Worm (Caenorhabditis elegans) whole organism, L1 larva: ENCODE results near the gene ceh-76.

Experiments used
- C04F5.9 ChIP-seq: sonication (generic microtip); optimal IDR thresholded peaks from 2 replicates; lab custom pipeline; 2016; ENCODE audit warnings: missing genetic modification characterization, missing compliant biosample characterization
- C16A3.4 ChIP-seq: fragments of 150-350 bp; optimal IDR thresholded peaks from 2 replicates; lab custom pipeline; 2014; ENCODE audit warnings: missing biosample characterization, missing genetic modification characterization
- F16B12.6 ChIP-seq: fragments of 150-350 bp; optimal IDR thresholded peaks from 2 replicates; lab custom pipeline; 2014; ENCODE audit warnings: missing biosample characterization, missing genetic modification characterization
- alr-1 ChIP-seq: fragments of 200-800 bp; sonication (Bioruptor generic); optimal IDR thresholded peaks from 2 replicates; lab custom pipeline; 2018; ENCODE audit warnings: borderline replicate concordance, mild to moderate bottlenecking, missing genetic modification characterization, missing compliant biosample characterization
- aly-2 ChIP-seq: fragments of 150-350 bp; optimal IDR thresholded peaks from 2 replicates; lab custom pipeline; 2014; ENCODE audit warnings: missing biosample characterization, missing genetic modification characterization
- ceh-63 ChIP-seq: fragments of 200-800 bp; sonication (Bioruptor generic); optimal IDR thresholded peaks from 2 replicates; lab custom pipeline; 2018; ENCODE audit warnings: mild to moderate bottlenecking, missing genetic modification characterization, missing compliant biosample characterization
- ceh-90 ChIP-seq: sonication (generic microtip); optimal IDR thresholded peaks from 2 replicates; lab custom pipeline; 2016; ENCODE audit warnings: missing genetic modification characterization, missing compliant biosample characterization
- ces-1 ChIP-seq: fragments of 150-350 bp; optimal IDR thresholded peaks from 2 replicates; lab custom pipeline; 2014; ENCODE audit warnings: missing biosample characterization, missing genetic modification reagents, missing genetic modification characterization
- dpl-1 ChIP-seq, 3 experiments: fragments of 150-350 bp in 2 of 3; sonication (generic microtip) in 1 of 3; optimal IDR thresholded peaks; 2 replicates each; lab custom pipeline; 2014 to 2017; ENCODE audit warnings: missing biosample characterization in 3 of 3, missing genetic modification characterization in 3 of 3, missing genetic modification reagents in 3 of 3
- dsc-1 ChIP-seq: sonication (generic microtip); optimal IDR thresholded peaks from 2 replicates; lab custom pipeline; 2016; ENCODE audit warnings: mild to moderate bottlenecking, missing genetic modification characterization, missing compliant biosample characterization
- efl-1 ChIP-seq, 4 experiments: fragments of 150-350 bp; optimal IDR thresholded peaks in 3 of 4; peaks in 1 of 4; 1 replicate in 1 of 4; 2 replicates in 3 of 4; lab custom pipeline; 2014; ENCODE audit warnings: missing biosample characterization in 2 of 4, missing genetic modification characterization in 2 of 4, missing genetic modification reagents in 2 of 4
- efl-3 ChIP-seq: fragments of 200-800 bp; sonication (Bioruptor generic); optimal IDR thresholded peaks from 2 replicates; lab custom pipeline; 2018; ENCODE audit warnings: mild to moderate bottlenecking, missing genetic modification characterization, missing compliant biosample characterization
- ets-5 ChIP-seq: fragments of 200-800 bp; sonication (Bioruptor generic); IDR thresholded peaks from 2 replicates; pipeline ENCODE4 v1.3.6; 2022; ENCODE audit warnings: missing genetic modification characterization, missing compliant biosample characterization
- fkh-4 ChIP-seq: sonication (generic microtip); optimal IDR thresholded peaks from 2 replicates; lab custom pipeline; 2016; ENCODE audit warnings: missing compliant biosample characterization, missing genetic modification characterization, borderline replicate concordance
- fos-1 ChIP-seq: fragments of 150-350 bp; optimal IDR thresholded peaks from 2 replicates; lab custom pipeline; 2014; ENCODE audit warnings: missing biosample characterization, missing genetic modification characterization
- grh-1 ChIP-seq: fragments of 200-800 bp; sonication (Bioruptor generic); IDR thresholded peaks from 2 replicates; pipeline ENCODE4 v1.3.6; 2022; ENCODE audit warnings: missing genetic modification reagents, missing genetic modification characterization, missing compliant biosample characterization
- isw-1 ChIP-seq: fragments of 200-800 bp; sonication (Bioruptor generic); IDR thresholded peaks from 2 replicates; pipeline ENCODE4 v1.3.6; 2022; ENCODE audit warnings: missing genetic modification characterization, missing compliant biosample characterization
- jun-1 ChIP-seq: fragments of 150-350 bp; optimal IDR thresholded peaks from 2 replicates; lab custom pipeline; 2014; ENCODE audit warnings: missing biosample characterization, missing genetic modification reagents, missing genetic modification characterization
- lin-13 ChIP-seq: fragments of 150-350 bp; optimal IDR thresholded peaks from 2 replicates; lab custom pipeline; 2014; ENCODE audit warnings: missing biosample characterization, missing genetic modification reagents, missing genetic modification characterization
- lin-14 ChIP-seq: fragments of 200-800 bp; sonication (Bioruptor generic); optimal IDR thresholded peaks from 2 replicates; lab custom pipeline; 2018; ENCODE audit warnings: mild to moderate bottlenecking, missing genetic modification characterization, moderate library complexity, missing compliant biosample characterization
- lin-35 ChIP-seq, 2 experiments: fragments of 150-350 bp; optimal IDR thresholded peaks; 2 replicates each; lab custom pipeline; 2014; ENCODE audit warnings: missing biosample characterization in 2 of 2, missing genetic modification characterization in 2 of 2, missing genetic modification reagents in 2 of 2
- lin-39 ChIP-seq: fragments of 150-350 bp; optimal IDR thresholded peaks from 2 replicates; lab custom pipeline; 2014; ENCODE audit warnings: missing biosample characterization, missing genetic modification reagents, missing genetic modification characterization
- lsy-2 ChIP-seq, 2 experiments: fragments of 150-350 bp; optimal IDR thresholded peaks; 2 replicates each; lab custom pipeline; 2014; ENCODE audit warnings: missing biosample characterization in 2 of 2, missing genetic modification characterization in 2 of 2
- mdl-1 ChIP-seq, 2 experiments: fragments of 150-350 bp; optimal IDR thresholded peaks; 2 replicates each; lab custom pipeline; 2014 to 2017; ENCODE audit warnings: missing biosample characterization in 2 of 2, missing genetic modification characterization in 2 of 2, inconsistent platforms in 1 of 2
- mep-1 ChIP-seq: fragments of 150-350 bp; optimal IDR thresholded peaks from 2 replicates; lab custom pipeline; 2014; ENCODE audit warnings: missing biosample characterization, missing genetic modification characterization
- nhr-11 ChIP-seq: fragments of 150-350 bp; optimal IDR thresholded peaks from 2 replicates; lab custom pipeline; 2014; ENCODE audit warnings: missing biosample characterization, missing genetic modification characterization
- nhr-12 ChIP-seq: sonication (generic microtip); optimal IDR thresholded peaks from 2 replicates; lab custom pipeline; 2017; ENCODE audit warnings: missing biosample characterization, missing genetic modification characterization
- nhr-20 ChIP-seq: sonication (generic microtip); optimal IDR thresholded peaks from 2 replicates; lab custom pipeline; 2016; ENCODE audit warnings: mild to moderate bottlenecking, missing genetic modification characterization, missing compliant biosample characterization
- nhr-237 ChIP-seq: fragments of 150-350 bp; optimal IDR thresholded peaks from 2 replicates; lab custom pipeline; 2014; ENCODE audit warnings: missing biosample characterization, missing genetic modification characterization
- nhr-47 ChIP-seq: sonication (generic microtip); optimal IDR thresholded peaks from 2 replicates; lab custom pipeline; 2016; ENCODE audit warnings: mild to moderate bottlenecking, missing genetic modification characterization, moderate library complexity, missing compliant biosample characterization
- nhr-71 ChIP-seq: sonication (generic microtip); optimal IDR thresholded peaks from 2 replicates; lab custom pipeline; 2016; ENCODE audit warnings: mild to moderate bottlenecking, missing genetic modification characterization, moderate library complexity, missing compliant biosample characterization
- nhr-76 ChIP-seq: sonication (generic microtip); optimal IDR thresholded peaks from 2 replicates; lab custom pipeline; 2017; ENCODE audit warnings: missing biosample characterization, missing genetic modification characterization
- nhr-85 ChIP-seq: sonication (generic microtip); peaks from one replicate; lab custom pipeline; 2016; ENCODE audit warnings: missing genetic modification characterization, inconsistent platforms, missing compliant biosample characterization
- snu-23 ChIP-seq: sonication (generic microtip); optimal IDR thresholded peaks from 2 replicates; lab custom pipeline; 2016; ENCODE audit warnings: missing genetic modification characterization, missing compliant biosample characterization
- sox-4 ChIP-seq: sonication (generic microtip); optimal IDR thresholded peaks from 2 replicates; lab custom pipeline; 2016; ENCODE audit warnings: missing genetic modification characterization, missing compliant biosample characterization
- sptf-1 ChIP-seq: fragments of 150-350 bp; optimal IDR thresholded peaks from 2 replicates; lab custom pipeline; 2014; ENCODE audit warnings: missing biosample characterization, missing genetic modification characterization
- sup-37 ChIP-seq: fragments of 200-800 bp; sonication (Bioruptor generic); optimal IDR thresholded peaks from 2 replicates; lab custom pipeline; 2018; ENCODE audit warnings: mild to moderate bottlenecking, missing genetic modification characterization, missing compliant biosample characterization
- tlp-1 ChIP-seq: fragments of 150-350 bp; optimal IDR thresholded peaks from 2 replicates; lab custom pipeline; 2014; ENCODE audit warnings: missing biosample characterization, missing genetic modification characterization
- unc-130 ChIP-seq: fragments of 150-350 bp; optimal IDR thresholded peaks from 2 replicates; lab custom pipeline; 2017; ENCODE audit warnings: missing biosample characterization, missing genetic modification characterization, inconsistent platforms
- vab-15 ChIP-seq: sonication (generic microtip); optimal IDR thresholded peaks from 2 replicates; lab custom pipeline; 2017; ENCODE audit warnings: missing genotype, mild to moderate bottlenecking, missing genetic modification characterization, missing compliant biosample characterization
- zag-1 ChIP-seq: fragments of 150-350 bp; optimal IDR thresholded peaks from 2 replicates; lab custom pipeline; 2014; ENCODE audit warnings: missing biosample characterization, missing genetic modification characterization
- ztf-11 ChIP-seq, 2 experiments: sonication (generic microtip); optimal IDR thresholded peaks; 2 replicates each; lab custom pipeline; 2016 to 2017; ENCODE audit warnings: missing genetic modification characterization in 2 of 2, missing biosample characterization in 1 of 2, missing compliant biosample characterization in 1 of 2
- ztf-4 ChIP-seq: fragments of 150-350 bp; optimal IDR thresholded peaks from 2 replicates; lab custom pipeline; 2014; ENCODE audit warnings: missing biosample characterization, missing genetic modification characterization

Gene ceh-76

ce11 chrV:8025259-8025658 lies 30.8 kb upstream of the ceh-76 start:
- TF ChIP-seq zag-1 (no peak), mdl-1 (tag; optimal IDR thresholded peaks at IDR 0.05; lab: Kevin White, UChicago) (no peak), ceh-90 (tag; lab: Kevin White, UChicago) (no peak), sptf-1 (tag; lab: Kevin White, UChicago) (no peak), ceh-63 (GFP tag; lab: Kevin White, UChicago) (no peak), fkh-4 (no peak), ztf-4 (no peak), lsy-2 (tag; optimal IDR thresholded peaks at IDR 0.05; lab: Kevin White, UChicago) (no peak), nhr-71 (tag; lab: Kevin White, UChicago) (peak; percentile 49), dpl-1 (GFP tag; optimal IDR thresholded peaks at IDR 0.05; lab: Kevin White, UChicago) (no peak), lin-13 (GFP tag; lab: Kevin White, UChicago) (no peak), nhr-20 (tag; lab: Kevin White, UChicago) (peak; percentile 52), lin-14 (GFP tag; lab: Kevin White, UChicago) (peak; percentile 57), ztf-11 (tag; optimal IDR thresholded peaks at IDR 0.05; lab: Kevin White, UChicago) (no peak), nhr-237 (no peak), snu-23 (peak; percentile 38), ces-1 (GFP tag; lab: Kevin White, UChicago) (no peak), efl-1 (optimal IDR thresholded peaks at IDR 0.05; lab: Kevin White, UChicago) (no peak), efl-1 (GFP tag; optimal IDR thresholded peaks at IDR 0.05 in 1 of 2; lab: Kevin White, UChicago) (peak in 1 of 2 experiments; percentile 43), nhr-47 (tag; lab: Kevin White, UChicago) (no peak), vab-15 (tag; lab: Kevin White, UChicago) (no peak), lin-39 (no peak), mep-1 (peak; percentile 23), lin-35 (GFP tag; optimal IDR thresholded peaks at IDR 0.05; lab: Kevin White, UChicago) (no peak), sox-4 (tag; lab: Kevin White, UChicago) (no peak), efl-3 (GFP tag; lab: Kevin White, UChicago) (no peak), tlp-1 (tag; lab: Kevin White, UChicago) (no peak), sup-37 (GFP tag; lab: Kevin White, UChicago) (no peak), C04F5.9 (tag; lab: Kevin White, UChicago) (no peak), F16B12.6 (tag; lab: Kevin White, UChicago) (no peak), C16A3.4 (tag; lab: Kevin White, UChicago) (no peak), unc-130 (tag; lab: Kevin White, UChicago) (no peak), dsc-1 (tag; lab: Kevin White, UChicago) (no peak), ets-5 (GFP tag; lab: Robert Waterston, UW) (no peak), nhr-85 (tag; lab: Kevin White, UChicago) (peak; percentile 90), nhr-76 (tag; lab: Kevin White, UChicago) (no peak), isw-1 (GFP tag; lab: Robert Waterston, UW) (no peak), aly-2 (tag; lab: Kevin White, UChicago) (no peak), nhr-11 (tag; lab: Kevin White, UChicago) (no peak), nhr-12 (no peak), fos-1 (tag; lab: Kevin White, UChicago) (no peak), jun-1 (no peak)
- TF ChIP-seq, all 84 proteins: peak for 7

- no peak for TF ChIP-seq tlp-1 (tag; lab: Kevin White, UChicago)
- peak; percentile 29 to 58 for TF ChIP-seq lin-35 (GFP tag; optimal IDR thresholded peaks at IDR 0.05; lab: Kevin White, UChicago)
- TF ChIP-seq F16B12.6 (tag; lab: Kevin White, UChicago): peak; percentile 80
- TF ChIP-seq grh-1: no peak
- peak in 1 of 2 experiments; percentile 17 for TF ChIP-seq mdl-1 (tag; optimal IDR thresholded peaks at IDR 0.05; lab: Kevin White, UChicago)
- TF ChIP-seq fkh-4: no peak
- TF ChIP-seq alr-1: no peak
- peak; percentile 62 to 70 for TF ChIP-seq efl-1 (optimal IDR thresholded peaks at IDR 0.05; lab: Kevin White, UChicago)
- peak; percentile 61 to 79 for TF ChIP-seq efl-1 (GFP tag; optimal IDR thresholded peaks at IDR 0.05 in 1 of 2; lab: Kevin White, UChicago)
- peak; percentile 19 for TF ChIP-seq snu-23
- peak; percentile 28 for TF ChIP-seq unc-130 (tag; lab: Kevin White, UChicago)
- TF ChIP-seq C16A3.4 (tag; lab: Kevin White, UChicago): peak; percentile 55
- peak; percentile 28 to 95 for TF ChIP-seq lsy-2 (tag; optimal IDR thresholded peaks at IDR 0.05; lab: Kevin White, UChicago)
- TF ChIP-seq dpl-1 (GFP tag; optimal IDR thresholded peaks at IDR 0.05; lab: Kevin White, UChicago): peak in 2 of 3 experiments; percentile 47 to 60
- TF ChIP-seq fos-1 (tag; lab: Kevin White, UChicago): no peak
- TF ChIP-seq, all 84 proteins: peak for 9
Observed at ce11 chrV:8024752-8025151, 30.3 kb upstream of the ceh-76 start, which contains the start of gene F43H9.3. Gene F43H9.3 (minus strand): TSS chrV:8024940.
